Worm (Caenorhabditis elegans): ENCODE results near the gene col-143.

The col-143 gene

ce11 chrV:6854711-6855110 is 19.3 kb downstream of the col-143 start, which contains the start of gene gpa-10:
Gene gpa-10 (minus strand): TSS chrV:6854811.
- TF ChIP-seq him-1 (tag; optimal IDR thresholded peaks at IDR 0.05) (no peak), dao-5 (tag; optimal IDR thresholded peaks at IDR 0.05) (no peak), W03F9.2 (tag; optimal IDR thresholded peaks at IDR 0.05) (no peak)

- no peak for TF ChIP-seq dao-5 (tag; optimal IDR thresholded peaks at IDR 0.05)
- TF ChIP-seq W03F9.2 (tag; optimal IDR thresholded peaks at IDR 0.05): no peak
- TF ChIP-seq him-1 (tag; optimal IDR thresholded peaks at IDR 0.05): no peak
Measured at ce11 chrV:6870004-6870403, 34.6 kb downstream of the col-143 start, which contains the start of gene frpr-18. Gene frpr-18 (plus strand): TSS chrV:6870304.

DNA sequence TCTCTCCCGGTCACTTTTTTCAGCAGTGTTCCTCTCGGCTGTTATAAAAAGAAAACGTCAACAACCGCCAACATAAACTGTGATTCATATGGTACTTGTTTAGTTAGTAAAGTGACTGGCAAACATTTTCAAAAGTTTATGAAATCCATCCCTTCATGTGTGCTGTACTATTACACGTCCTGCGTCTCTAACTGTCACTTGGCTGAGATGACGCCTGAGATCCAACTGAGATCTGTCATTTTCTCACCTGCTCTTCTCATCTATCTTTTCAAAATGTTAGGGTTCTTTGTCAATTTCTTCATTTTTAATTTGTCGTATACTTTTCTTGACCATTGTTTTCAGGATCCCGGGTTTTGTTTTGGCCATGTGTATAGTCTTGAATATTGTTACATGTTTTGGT is 39.3 kb downstream of the col-143 start:
- TF ChIP-seq dao-5 (tag; optimal IDR thresholded peaks at IDR 0.05) (no peak), him-1 (tag; optimal IDR thresholded peaks at IDR 0.05) (no peak), W03F9.2 (tag; optimal IDR thresholded peaks at IDR 0.05) (no peak)

- TF ChIP-seq him-1 (tag; optimal IDR thresholded peaks at IDR 0.05) (no peak), W03F9.2 (tag; optimal IDR thresholded peaks at IDR 0.05) (no peak), dao-5 (tag; optimal IDR thresholded peaks at IDR 0.05) (no peak)
Measured at ce11 chrV:6875795-6876194, 40.4 kb downstream of the col-143 start.

DNA sequence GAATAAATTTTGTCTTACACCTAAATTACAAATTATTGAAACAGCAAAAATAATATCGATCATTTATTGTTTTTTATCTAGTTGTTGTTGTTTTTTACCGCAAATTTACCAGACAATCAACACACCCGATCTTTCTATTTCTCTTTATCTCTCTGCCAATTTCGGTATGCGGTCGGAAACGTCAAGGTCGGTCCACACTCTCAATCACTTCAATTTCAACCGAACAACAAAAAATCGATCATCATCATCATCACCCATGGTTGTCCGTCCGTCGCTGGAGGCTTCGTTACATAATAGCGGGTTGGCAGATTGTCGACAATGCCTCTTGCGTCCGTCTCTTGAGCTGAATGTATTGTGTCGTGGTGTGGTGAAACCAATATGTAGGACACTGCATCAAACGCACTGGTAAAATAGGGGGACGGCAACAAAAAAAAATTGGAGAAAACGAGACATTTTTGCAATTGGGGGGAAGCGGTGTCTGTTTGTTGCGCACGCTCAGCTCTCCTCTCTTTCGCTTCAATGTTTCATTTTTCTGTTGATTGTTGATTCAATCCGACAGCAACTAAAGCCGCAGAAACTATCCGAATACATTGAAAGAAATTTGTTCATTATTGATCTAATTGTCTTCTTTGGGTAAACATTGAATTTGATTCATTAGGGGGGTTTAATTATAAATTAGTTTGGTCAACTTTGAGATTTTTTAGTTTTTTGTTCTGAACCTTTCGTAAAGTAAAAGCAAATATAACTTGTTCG is 41.5 kb downstream of the col-143 start:
- TF ChIP-seq W03F9.2 (tag; optimal IDR thresholded peaks at IDR 0.05) (no peak), dao-5 (tag; optimal IDR thresholded peaks at IDR 0.05) (no peak), him-1 (tag; optimal IDR thresholded peaks at IDR 0.05) (no peak)

DNA sequence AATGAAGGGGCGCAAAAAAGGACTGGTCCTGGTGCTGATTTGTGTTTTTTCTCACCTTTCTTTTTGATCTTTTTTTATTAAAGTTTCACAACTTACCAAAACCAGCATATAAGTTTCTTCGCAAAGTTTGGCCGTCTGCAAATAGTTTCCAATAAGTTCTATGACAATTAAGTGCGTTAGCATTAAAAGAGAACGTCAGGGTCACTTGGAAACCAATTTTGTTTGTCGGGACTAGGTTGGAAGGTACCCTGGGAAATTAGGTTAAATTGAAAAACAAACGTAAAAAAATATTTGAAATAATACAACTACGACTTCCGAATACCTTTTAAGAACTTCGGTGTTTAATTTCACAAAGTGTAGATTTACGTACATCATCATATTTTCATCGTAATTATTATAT is 43.1 kb downstream of the col-143 start:
- TF ChIP-seq him-1 (tag; optimal IDR thresholded peaks at IDR 0.05) (no peak), W03F9.2 (tag; optimal IDR thresholded peaks at IDR 0.05) (no peak), dao-5 (tag; optimal IDR thresholded peaks at IDR 0.05) (no peak)

DNA sequence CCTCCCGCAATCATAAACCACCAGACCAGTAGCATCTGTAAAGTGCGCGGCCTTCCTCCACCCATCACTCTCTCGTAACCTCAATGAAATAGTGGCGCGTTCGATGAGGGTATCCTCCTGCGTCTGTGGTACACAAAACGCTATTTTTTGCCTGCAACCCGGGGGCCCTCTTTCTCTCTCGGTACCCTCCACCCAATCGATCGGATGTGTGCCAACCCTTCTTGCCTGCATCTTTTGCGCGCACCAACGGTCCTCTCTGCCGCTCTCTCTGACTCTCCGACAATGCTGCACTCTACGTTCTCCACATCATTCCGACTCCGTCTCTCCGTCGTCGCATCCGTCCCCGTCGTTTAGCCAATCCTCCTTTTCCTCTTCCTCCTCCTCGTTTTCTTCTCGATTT is 44.1 kb downstream of the col-143 start:
- no peak for TF ChIP-seq dao-5 (tag; optimal IDR thresholded peaks at IDR 0.05)
- TF ChIP-seq him-1 (tag; optimal IDR thresholded peaks at IDR 0.05): peak; percentile 70
- TF ChIP-seq W03F9.2 (tag; optimal IDR thresholded peaks at IDR 0.05): no peak

DNA sequence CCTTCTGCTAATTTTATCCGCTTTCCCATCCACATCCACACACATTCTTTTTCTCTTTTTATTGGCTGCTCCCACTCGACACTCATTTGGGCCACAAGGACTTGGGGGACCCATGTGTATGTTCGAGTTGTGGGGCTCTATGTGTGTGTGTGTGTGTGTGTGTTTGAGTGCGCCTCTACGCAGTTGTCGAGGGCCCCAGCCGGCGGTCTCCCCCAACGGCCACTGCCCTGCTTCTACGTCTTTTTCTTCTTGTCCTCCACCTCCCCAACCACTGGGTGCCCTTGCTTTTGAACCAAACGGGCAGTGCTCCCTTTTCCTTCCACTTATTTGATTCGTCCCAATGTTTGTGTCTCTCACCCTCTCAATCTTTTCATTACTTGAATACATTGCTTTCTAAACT is 45.2 kb downstream of the col-143 start:
- TF ChIP-seq W03F9.2 (tag; optimal IDR thresholded peaks at IDR 0.05) (no peak), him-1 (tag; optimal IDR thresholded peaks at IDR 0.05) (peak; percentile 44)

DNA sequence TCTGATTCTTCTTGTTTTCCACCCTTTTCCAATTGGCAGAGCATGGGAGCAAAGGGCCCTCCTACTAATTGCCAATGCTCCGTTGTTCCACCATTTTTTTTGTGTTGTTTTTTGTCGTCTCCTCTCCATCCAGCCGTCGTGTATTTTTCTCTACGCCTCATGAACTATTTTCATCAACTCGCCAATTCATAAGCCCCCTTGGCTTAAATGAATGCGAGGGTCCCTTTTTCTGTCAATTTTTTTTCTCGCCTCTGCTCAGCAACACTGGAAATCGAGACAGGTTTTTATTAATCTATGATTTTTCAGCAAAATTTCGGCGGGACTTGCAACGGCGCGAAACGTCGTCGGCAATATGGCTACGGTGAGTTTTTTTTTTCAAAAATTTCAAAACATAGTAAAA is 45.6 kb downstream of the col-143 start, which contains the start of gene unc-70:
unc-70 (plus strand) TSS at position 301 of the 400 bp plus-strand sequence.
- no peak for TF ChIP-seq dao-5 (tag; optimal IDR thresholded peaks at IDR 0.05)
- peak; percentile 4 for TF ChIP-seq him-1 (tag; optimal IDR thresholded peaks at IDR 0.05)

- TF ChIP-seq him-1 (tag; optimal IDR thresholded peaks at IDR 0.05) (no peak), dao-5 (tag; optimal IDR thresholded peaks at IDR 0.05) (no peak), W03F9.2 (tag; optimal IDR thresholded peaks at IDR 0.05) (no peak)
Measured at ce11 chrV:6881735-6882134, 46.3 kb downstream of the col-143 start.

- TF ChIP-seq W03F9.2 (tag; optimal IDR thresholded peaks at IDR 0.05) (no peak), dao-5 (tag; optimal IDR thresholded peaks at IDR 0.05) (no peak)
Measured at ce11 chrV:6882452-6882939, 47.1 kb downstream of the col-143 start.

- TF ChIP-seq W03F9.2 (tag; optimal IDR thresholded peaks at IDR 0.05) (no peak), him-1 (tag; optimal IDR thresholded peaks at IDR 0.05) (no peak), dao-5 (tag; optimal IDR thresholded peaks at IDR 0.05) (no peak)
Measured at ce11 chrV:6885070-6885469, 49.6 kb downstream of the col-143 start.

All from whole organism, L4/young adult.